Fruit fly (Drosophila melanogaster): ENCODE data around the gene CG15747.
A peak's percentile ranks its signal among the peaks of the same experiment; 100 is the strongest.

Gene CG15747

dm6 chrX:13303656-13304647 lies 34.2 kb upstream of the CG15747 start (continued):
- TF ChIP-seq Deaf1 (tag; optimal IDR thresholded peaks at IDR 0.05), result peak; percentile 18
- peak; percentile 7 for TF ChIP-seq CG7839 (tag; optimal IDR thresholded peaks at IDR 0.05)
- TF ChIP-seq bigmax (GFP tag; optimal IDR thresholded peaks at IDR 0.05), result no peak
- peak; percentile 23 for TF ChIP-seq CG10543 (GFP tag; optimal IDR thresholded peaks at IDR 0.05)
- TF ChIP-seq CG31224 (GFP tag; IDR thresholded peaks at IDR 0.05), result no peak
- TF ChIP-seq CG12659 (GFP tag; optimal IDR thresholded peaks at IDR 0.05), result no peak
- peak; percentile 98 for TF ChIP-seq crol (GFP tag; IDR thresholded peaks at IDR 0.05)
- TF ChIP-seq mld (GFP tag; IDR thresholded peaks at IDR 0.05; ENCODE audit: partially characterized antibody), result no peak
- TF ChIP-seq CG2678 (tag; optimal IDR thresholded peaks at IDR 0.05), result peak; percentile 13
- no peak for TF ChIP-seq mam (GFP tag; optimal IDR thresholded peaks at IDR 0.05)
- TF ChIP-seq ranshi (GFP tag; IDR thresholded peaks at IDR 0.05), result no peak
- no peak for TF ChIP-seq zf30C (GFP tag; optimal IDR thresholded peaks at IDR 0.05)
- no peak for TF ChIP-seq HLHmδ (GFP tag; optimal IDR thresholded peaks at IDR 0.05)

- TF ChIP-seq zfh1 (GFP tag; IDR thresholded peaks at IDR 0.05) (no peak), Jarid2 (GFP tag; optimal IDR thresholded peaks at IDR 0.05) (peak; percentile 50), CG9876 (GFP tag; optimal IDR thresholded peaks at IDR 0.05) (no peak), Ets65A (GFP tag) (peak; percentile 41), BtbVII (GFP tag; optimal IDR thresholded peaks at IDR 0.05) (peak; percentile 18), corto (GFP tag; optimal IDR thresholded peaks at IDR 0.05) (no peak), sens (GFP tag) (no peak), CG9215 (GFP tag; IDR thresholded peaks at IDR 0.05) (no peak), chn (GFP tag; optimal IDR thresholded peaks at IDR 0.05) (no peak), nom (GFP tag; optimal IDR thresholded peaks at IDR 0.05) (peak; percentile 28), Oli (tag; optimal IDR thresholded peaks at IDR 0.05) (no peak), chinmo (GFP tag; IDR thresholded peaks at IDR 0.05; ENCODE audit: partially characterized antibody) (no peak), CG33557 (GFP tag; optimal IDR thresholded peaks at IDR 0.05) (no peak), lov (optimal IDR thresholded peaks at IDR 0.05) (no peak), lov (GFP tag; IDR thresholded peaks at IDR 0.05) (no peak), crol (GFP tag; IDR thresholded peaks at IDR 0.05) (peak; percentile 32), CG4854 (GFP tag; optimal IDR thresholded peaks at IDR 0.05) (no peak), CG10209 (GFP tag; optimal IDR thresholded peaks at IDR 0.05) (no peak), Myb (GFP tag; optimal IDR thresholded peaks at IDR 0.05) (no peak), Six4 (GFP tag; optimal IDR thresholded peaks at IDR 0.05) (no peak), gfzf (GFP tag; optimal IDR thresholded peaks at IDR 0.05) (no peak), CG34376 (GFP tag; optimal IDR thresholded peaks at IDR 0.05) (peak; percentile 10), Deaf1 (tag; optimal IDR thresholded peaks at IDR 0.05) (peak; percentile 38), gt (GFP tag; IDR thresholded peaks at IDR 0.05) (no peak), fd96Cb (tag; optimal IDR thresholded peaks at IDR 0.05) (no peak), fd64A (GFP tag; optimal IDR thresholded peaks at IDR 0.05) (no peak), al (GFP tag; IDR thresholded peaks at IDR 0.05) (no peak), GATAe (GFP tag; conservative IDR thresholded peaks at IDR 0.05) (0 out of 2 replicates have a peak, but pooled peaks have one; percentile 18), lab (GFP tag; optimal IDR thresholded peaks at IDR 0.05) (peak; percentile 20), Sox100B (GFP tag; optimal IDR thresholded peaks at IDR 0.05) (no peak), CG4360 (GFP tag; IDR thresholded peaks at IDR 0.05) (peak; percentile 41; the same call in 1 of the 2 replicates), abd-A (tag; optimal IDR thresholded peaks at IDR 0.05) (no peak), vfl (GFP tag; optimal IDR thresholded peaks at IDR 0.05) (no peak), grn (GFP tag; optimal IDR thresholded peaks at IDR 0.05) (peak; percentile 41), Meics (GFP tag; optimal IDR thresholded peaks at IDR 0.05) (no peak), exex (tag; optimal IDR thresholded peaks at IDR 0.05) (peak; percentile 19)
Measured at dm6 chrX:13305323-13305722, 32.8 kb upstream of the CG15747 start.
